Fruit fly (Drosophila melanogaster): Measurements from ENCODE around the gene b.

Gene b

dm6 chr2L:13869400-13869799 lies 48.4 kb downstream of the b start (continued):
- TF ChIP-seq D19A (tag; optimal IDR thresholded peaks at IDR 0.05) (no peak), aop (GFP tag; IDR thresholded peaks at IDR 0.05) (no peak), nerfin-1 (tag; optimal IDR thresholded peaks at IDR 0.05) (peak; percentile 79), tll (GFP tag; optimal IDR thresholded peaks at IDR 0.05) (peak in 1 of 2 experiments; percentile 78), ftz-f1 (GFP tag; optimal IDR thresholded peaks at IDR 0.05) (no peak), CG9727 (GFP tag; optimal IDR thresholded peaks at IDR 0.05) (no peak), en (GFP tag; optimal IDR thresholded peaks at IDR 0.05) (no peak), hth (optimal IDR thresholded peaks at IDR 0.05) (no peak), CG3281 (GFP tag; optimal IDR thresholded peaks at IDR 0.05) (no peak), Deaf1 (tag; optimal IDR thresholded peaks at IDR 0.05) (no peak), chif (GFP tag; optimal IDR thresholded peaks at IDR 0.05) (no peak), cad (GFP tag; optimal IDR thresholded peaks at IDR 0.05) (peak; percentile 50), tio (GFP tag; optimal IDR thresholded peaks at IDR 0.05) (no peak), Atf-2 (GFP tag; optimal IDR thresholded peaks at IDR 0.05) (no peak), grn (GFP tag; optimal IDR thresholded peaks at IDR 0.05) (no peak)

DNA sequence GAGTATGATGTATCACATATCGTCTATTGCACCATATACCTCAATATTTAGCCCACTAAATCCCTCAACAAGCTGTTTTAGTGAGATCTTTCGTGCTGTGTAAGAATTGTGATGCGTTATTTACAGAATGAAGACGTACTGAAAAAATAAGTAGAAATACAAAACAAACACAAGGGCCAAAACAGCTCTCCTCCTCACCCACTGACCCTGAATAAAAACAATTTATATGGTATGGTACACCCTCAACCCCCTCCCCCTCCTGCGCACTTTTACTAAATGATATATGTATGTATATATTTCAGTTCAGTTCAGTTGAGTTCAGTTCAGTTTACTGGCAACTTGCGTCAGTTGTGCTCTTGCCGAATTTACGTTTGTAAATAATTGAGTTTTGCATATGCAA lies 52.1 kb downstream of the b start:
- no peak for TF ChIP-seq Six4 (GFP tag; optimal IDR thresholded peaks at IDR 0.05)
- no peak for TF ChIP-seq NfI (GFP tag; optimal IDR thresholded peaks at IDR 0.05)
- TF ChIP-seq Hr78 (GFP tag; optimal IDR thresholded peaks at IDR 0.05) = no peak
- TF ChIP-seq MESR4 (GFP tag; optimal IDR thresholded peaks at IDR 0.05) = no peak
- TF ChIP-seq sisA (GFP tag; IDR thresholded peaks at IDR 0.05) = no peak
- TF ChIP-seq abd-A (tag; optimal IDR thresholded peaks at IDR 0.05) = peak; percentile 18
- no peak for TF ChIP-seq CG17612 (GFP tag; IDR thresholded peaks at IDR 0.05)
- TF ChIP-seq CG14965 (GFP tag; optimal IDR thresholded peaks at IDR 0.05; ENCODE audit: borderline replicate concordance) = no peak
- TF ChIP-seq sd (tag; optimal IDR thresholded peaks at IDR 0.05) = peak; percentile 51
- peak; percentile 50; the same call in 1 of the 2 replicates for TF ChIP-seq crol (GFP tag; IDR thresholded peaks at IDR 0.05)
- TF ChIP-seq CG42726 (GFP tag; IDR thresholded peaks at IDR 0.05; ENCODE audit: partially characterized antibody) = no peak
- TF ChIP-seq CG8765 (GFP tag; IDR thresholded peaks at IDR 0.05) = no peak
- no peak for TF ChIP-seq Bgb (GFP tag; IDR thresholded peaks at IDR 0.05; ENCODE audit: partially characterized antibody)
- no peak for TF ChIP-seq CG13894 (tag; optimal IDR thresholded peaks at IDR 0.05)
- TF ChIP-seq Vsx1 (GFP tag; optimal IDR thresholded peaks at IDR 0.05) = no peak
- TF ChIP-seq CG7357 (GFP tag; IDR thresholded peaks at IDR 0.05) = no peak
- TF ChIP-seq CG6175 (GFP tag; IDR thresholded peaks at IDR 0.05) = no peak
- no peak for TF ChIP-seq pan (optimal IDR thresholded peaks at IDR 0.05)
- TF ChIP-seq pan (GFP tag; optimal IDR thresholded peaks at IDR 0.05 in 1 of 2, IDR thresholded peaks at IDR 0.05 in 1 of 2) = no peak
- TF ChIP-seq Fer2 (tag; optimal IDR thresholded peaks at IDR 0.05) = no peak
- no peak for TF ChIP-seq toy (GFP tag; IDR thresholded peaks at IDR 0.05)
- TF ChIP-seq slou (GFP tag; optimal IDR thresholded peaks at IDR 0.05) = no peak
- TF ChIP-seq so (GFP tag; IDR thresholded peaks at IDR 0.05) = 0 out of 3 replicates have a peak, but pooled peaks have one; percentile 31
- TF ChIP-seq Optix (GFP tag; IDR thresholded peaks at IDR 0.05) = no peak

Data from whole organism, embryonic.